Worm (Caenorhabditis elegans): ENCODE results near the gene tpk-1.

tpk-1 gene

DNA sequence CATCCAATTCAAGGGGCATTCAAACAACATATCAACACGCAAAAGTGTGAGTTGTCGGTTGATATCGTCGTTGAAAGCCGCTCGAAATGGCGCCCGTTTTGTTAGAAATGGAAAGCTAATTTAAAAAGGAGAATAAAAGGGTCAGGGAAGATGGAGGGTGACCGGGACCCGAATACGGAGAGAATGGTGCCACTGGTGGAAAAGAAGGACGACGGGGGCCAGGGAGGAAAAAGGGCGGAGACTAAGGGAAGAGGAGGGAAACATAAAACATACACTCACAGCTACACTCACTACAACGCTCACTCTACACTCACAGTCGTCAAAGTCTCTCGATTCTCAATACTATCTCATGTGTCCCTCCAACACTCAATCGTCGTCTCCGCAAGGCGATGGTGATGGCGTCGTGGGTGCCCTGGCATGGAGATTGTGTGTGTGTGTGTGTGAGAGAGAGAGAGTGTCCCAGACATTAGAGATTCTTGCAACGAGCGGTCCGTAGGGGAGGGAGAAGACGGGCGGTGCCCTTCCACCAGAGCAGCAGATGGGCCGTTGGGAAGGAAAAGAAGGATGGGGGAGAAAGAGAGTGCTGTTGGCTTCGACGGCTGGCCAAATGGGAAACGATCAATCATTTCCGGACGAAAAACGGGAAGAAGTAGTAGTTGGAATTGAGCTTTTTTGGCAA is 37.8 kb upstream of the tpk-1 start (continued):
- TF ChIP-seq C04F5.9 (tag; optimal IDR thresholded peaks at IDR 0.05): peak; percentile 59
- TF ChIP-seq fos-1 (tag; optimal IDR thresholded peaks at IDR 0.05): peak; percentile 72
- peak; percentile 66 for TF ChIP-seq jun-1 (tag; optimal IDR thresholded peaks at IDR 0.05)
- peak; percentile 84 for TF ChIP-seq tbx-2 (tag; optimal IDR thresholded peaks at IDR 0.05)
- TF ChIP-seq nhr-90 (tag; optimal IDR thresholded peaks at IDR 0.05; ENCODE audit: poor library complexity): no peak
- TF ChIP-seq xbp-1 (tag; optimal IDR thresholded peaks at IDR 0.05): peak; percentile 66
- peak; percentile 70 for TF ChIP-seq fkh-10 (GFP tag; optimal IDR thresholded peaks at IDR 0.05)
- TF ChIP-seq unc-62 (GFP tag; optimal IDR thresholded peaks at IDR 0.05): no peak
- peak; percentile 42 for TF ChIP-seq nhr-11 (tag; optimal IDR thresholded peaks at IDR 0.05)
- no peak for TF ChIP-seq ceh-88 (GFP tag; IDR thresholded peaks at IDR 0.05)
- peak; percentile 13 for TF ChIP-seq sox-4 (tag; optimal IDR thresholded peaks at IDR 0.05)
- TF ChIP-seq nhr-77 (tag; optimal IDR thresholded peaks at IDR 0.05): no peak
- TF ChIP-seq pax-3 (tag; optimal IDR thresholded peaks at IDR 0.05): no peak
- peak; percentile 28 for TF ChIP-seq aly-2 (tag; optimal IDR thresholded peaks at IDR 0.05)
- peak; percentile 59 for TF ChIP-seq C34B4.2 (tag; optimal IDR thresholded peaks at IDR 0.05)
- TF ChIP-seq zag-1 (tag; optimal IDR thresholded peaks at IDR 0.05): peak; percentile 72
- no peak for TF ChIP-seq nhr-76 (tag; optimal IDR thresholded peaks at IDR 0.05)
- TF ChIP-seq ztf-11 (tag; optimal IDR thresholded peaks at IDR 0.05): peak in 1 of 2 experiments; percentile 82
- TF ChIP-seq zip-4 (GFP tag; optimal IDR thresholded peaks at IDR 0.05): no peak
- TF ChIP-seq efl-1 (optimal IDR thresholded peaks at IDR 0.05): peak; percentile 75 to 76
- peak; percentile 25 to 94 for TF ChIP-seq efl-1 (GFP tag; optimal IDR thresholded peaks at IDR 0.05 in 1 of 2)
- peak; percentile 57 for TF ChIP-seq mep-1 (tag; optimal IDR thresholded peaks at IDR 0.05)
- peak; percentile 81 for TF ChIP-seq fkh-8 (tag; optimal IDR thresholded peaks at IDR 0.05)
- peak; percentile 44 to 75 for TF ChIP-seq lin-35 (GFP tag; optimal IDR thresholded peaks at IDR 0.05)
- TF ChIP-seq F16B12.6 (tag; optimal IDR thresholded peaks at IDR 0.05): peak; percentile 21
- no peak for TF ChIP-seq elt-3 (tag; optimal IDR thresholded peaks at IDR 0.05)
- TF ChIP-seq nhr-20 (tag; optimal IDR thresholded peaks at IDR 0.05): peak; percentile 79
- TF ChIP-seq ceh-90 (tag; optimal IDR thresholded peaks at IDR 0.05): no peak
- no peak for TF ChIP-seq efl-3 (GFP tag; optimal IDR thresholded peaks at IDR 0.05)
- TF ChIP-seq ceh-8 (GFP tag; optimal IDR thresholded peaks at IDR 0.05): no peak
- peak; percentile 64 for TF ChIP-seq ztf-4 (tag; optimal IDR thresholded peaks at IDR 0.05)
- TF ChIP-seq ceh-82 (tag; optimal IDR thresholded peaks at IDR 0.05): peak; percentile 71 to 84 (median 74)
- peak in 1 of 2 experiments; percentile 35 for TF ChIP-seq egl-27 (tag; optimal IDR thresholded peaks at IDR 0.05)
- no peak for TF ChIP-seq hlh-17 (GFP tag; optimal IDR thresholded peaks at IDR 0.05; ENCODE audit: borderline replicate concordance)
- no peak for TF ChIP-seq hlh-4 (tag; optimal IDR thresholded peaks at IDR 0.05)
- no peak for TF ChIP-seq unc-30 (tag; optimal IDR thresholded peaks at IDR 0.05)
- no peak for TF ChIP-seq vab-15 (tag; optimal IDR thresholded peaks at IDR 0.05)
- peak; percentile 68 for TF ChIP-seq dsc-1 (tag; optimal IDR thresholded peaks at IDR 0.05)
- TF ChIP-seq nhr-12 (tag; optimal IDR thresholded peaks at IDR 0.05): no peak
- TF ChIP-seq grh-1 (GFP tag; IDR thresholded peaks at IDR 0.05): no peak
- peak; percentile 42 for TF ChIP-seq blmp-1 (tag; optimal IDR thresholded peaks at IDR 0.05)
- no peak for TF ChIP-seq nhr-237 (tag; optimal IDR thresholded peaks at IDR 0.05)
- TF ChIP-seq pqm-1 (tag; optimal IDR thresholded peaks at IDR 0.05): no peak
- TF ChIP-seq Y116A8C.19 (tag; optimal IDR thresholded peaks at IDR 0.05; ENCODE audit: borderline replicate concordance): no peak
- no peak for TF ChIP-seq hpl-2 (GFP tag; optimal IDR thresholded peaks at IDR 0.05)
- no peak for TF ChIP-seq pag-3 (tag; optimal IDR thresholded peaks at IDR 0.05; ENCODE audit: borderline replicate concordance, insufficient read depth)
- TF ChIP-seq nhr-28 (tag; optimal IDR thresholded peaks at IDR 0.05): no peak
- TF ChIP-seq nhr-19 (GFP tag; conservative IDR thresholded peaks at IDR 0.05): peak; percentile 78
- peak; percentile 61 for TF ChIP-seq egl-13 (tag; optimal IDR thresholded peaks at IDR 0.05)
- no peak for TF ChIP-seq lin-13 (GFP tag; optimal IDR thresholded peaks at IDR 0.05)
- peak; percentile 62 for TF ChIP-seq isw-1 (GFP tag; IDR thresholded peaks at IDR 0.05)
- TF ChIP-seq nhr-84 (tag; optimal IDR thresholded peaks at IDR 0.05): no peak
- peak; percentile 71 for TF ChIP-seq ama-1 (optimal IDR thresholded peaks at IDR 0.05)

Measured in whole organism, L1 larva.